Worm (Caenorhabditis elegans): Measurements from ENCODE around the gene kel-10.
A peak's percentile ranks its signal among the peaks of the same experiment; 100 is the strongest.
"Not testable (repeated sequence)": the region's sequence is repeated elsewhere in the genome, so short reads cannot be mapped to it uniquely, and the experiment has no call there.

The kel-10 gene

DNA sequence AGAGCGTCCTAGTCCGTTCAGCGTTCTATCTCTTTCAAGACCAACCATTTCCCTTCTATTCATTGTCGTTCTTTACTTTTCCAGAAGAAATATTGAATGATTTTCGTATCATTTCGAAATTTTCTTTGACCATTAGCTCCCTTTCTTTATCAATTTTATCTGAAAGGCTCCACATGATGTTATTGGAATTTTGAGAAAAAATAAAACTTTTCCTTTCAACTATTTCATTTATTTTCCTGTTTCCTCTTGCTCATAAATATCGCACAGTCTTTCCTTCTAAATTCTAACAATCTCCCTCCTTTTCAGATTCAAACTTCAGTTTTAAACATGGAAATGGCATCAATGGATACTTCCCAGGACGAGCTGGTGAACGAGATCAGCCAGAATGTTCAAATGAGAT, 43.7 kb downstream of the kel-10 start, which contains the start of gene T16G12.4:
TSS of gene T16G12.4 (plus strand) at position 301 of the 400 bp plus-strand sequence.
- TF ChIP-seq ceh-48 (tag; optimal IDR thresholded peaks at IDR 0.05) (no peak), ceh-31 (tag; optimal IDR thresholded peaks at IDR 0.05) (no peak), dmd-4 (tag; optimal IDR thresholded peaks at IDR 0.05; ENCODE audit: borderline replicate concordance) (no peak), hlh-13 (GFP tag; optimal IDR thresholded peaks at IDR 0.05) (no peak), zip-5 (tag; optimal IDR thresholded peaks at IDR 0.05) (no peak), dve-1 (tag; optimal IDR thresholded peaks at IDR 0.05) (no peak), ttx-3 (tag; optimal IDR thresholded peaks at IDR 0.05) (no peak), lim-6 (tag; optimal IDR thresholded peaks at IDR 0.05) (no peak), hlh-30 (tag; optimal IDR thresholded peaks at IDR 0.05; ENCODE audit: insufficient read depth) (no peak), ceh-19 (GFP tag; optimal IDR thresholded peaks at IDR 0.05) (no peak), ceh-14 (tag; optimal IDR thresholded peaks at IDR 0.05) (no peak), unc-55 (GFP tag; optimal IDR thresholded peaks at IDR 0.05) (no peak), unc-3 (GFP tag; conservative IDR thresholded peaks at IDR 0.05) (no peak), unc-3 (tag; optimal IDR thresholded peaks at IDR 0.05) (no peak), eyg-1 (tag; optimal IDR thresholded peaks at IDR 0.05) (no peak), tbx-2 (tag; optimal IDR thresholded peaks at IDR 0.05) (no peak), npax-4 (tag; optimal IDR thresholded peaks at IDR 0.05) (no peak)

DNA sequence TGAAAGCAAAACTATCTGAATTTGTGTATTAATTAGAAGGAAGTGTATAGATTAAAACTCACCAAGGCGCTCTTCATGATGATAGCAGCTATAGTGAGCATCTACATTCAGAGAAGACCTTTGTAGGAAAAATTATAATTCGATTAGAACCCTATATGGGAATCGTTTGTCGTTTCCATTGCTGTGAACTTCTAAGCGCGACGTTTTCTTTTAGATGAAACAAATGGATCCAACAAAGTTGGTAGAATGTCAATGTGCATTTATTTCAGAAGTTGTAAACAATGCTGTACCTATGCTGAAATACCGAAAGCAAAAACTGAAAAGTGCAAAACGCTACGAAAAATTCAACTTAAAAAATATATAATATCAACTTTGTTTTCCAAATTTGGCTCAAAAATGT, 45.2 kb downstream of the kel-10 start, which contains the start of gene T16G12.10:
TSS of gene T16G12.10 (minus strand) at position 101 of the 400 bp plus-strand sequence.
- no peak for TF ChIP-seq nfya-1 (tag; optimal IDR thresholded peaks at IDR 0.05)
- no peak for TF ChIP-seq tbx-2 (tag; optimal IDR thresholded peaks at IDR 0.05)
- no peak for TF ChIP-seq fax-1 (tag; optimal IDR thresholded peaks at IDR 0.05)
- TF ChIP-seq ceh-45 (GFP tag; IDR thresholded peaks at IDR 0.05) = no peak
- no peak for TF ChIP-seq unc-3 (GFP tag; conservative IDR thresholded peaks at IDR 0.05)
- no peak for TF ChIP-seq unc-3 (tag; optimal IDR thresholded peaks at IDR 0.05)
- TF ChIP-seq hlh-6 (tag; optimal IDR thresholded peaks at IDR 0.05) = no peak
- TF ChIP-seq odd-2 (tag; optimal IDR thresholded peaks at IDR 0.05) = no peak
- TF ChIP-seq lim-6 (tag; optimal IDR thresholded peaks at IDR 0.05) = no peak
- TF ChIP-seq elt-4 (tag; optimal IDR thresholded peaks at IDR 0.05) = no peak
- TF ChIP-seq rnt-1 (tag; optimal IDR thresholded peaks at IDR 0.05) = no peak
- no peak for TF ChIP-seq C08G9.2 (tag; optimal IDR thresholded peaks at IDR 0.05)
- no peak for TF ChIP-seq pros-1 (tag; optimal IDR thresholded peaks at IDR 0.05)

DNA sequence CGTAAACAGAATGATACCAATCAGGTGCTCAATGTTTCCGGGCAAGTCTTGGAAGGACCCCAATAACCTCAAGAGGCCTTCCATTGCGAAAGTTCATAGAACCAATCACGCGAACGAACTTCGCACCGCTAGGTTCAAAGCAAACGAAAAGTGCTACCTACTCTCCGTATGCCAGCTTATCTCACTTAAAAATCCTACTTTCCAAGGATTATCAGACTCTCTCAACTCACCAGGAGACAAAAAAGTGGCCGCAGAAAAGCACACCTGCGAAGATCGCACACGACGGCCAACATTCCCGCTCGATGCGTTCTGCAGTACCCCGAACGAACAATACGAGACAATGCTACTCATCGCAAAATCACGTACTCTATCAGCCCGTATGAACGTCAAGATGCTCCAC, 47.9 kb downstream of the kel-10 start, which contains the start of gene T16G12.12:
TSS of gene T16G12.12 (plus strand) at position 301 of the 400 bp plus-strand sequence.
- not testable (repeated sequence) for TF ChIP-seq Y22D7AL.16 (tag; optimal IDR thresholded peaks at IDR 0.05); sox-4 (tag; optimal IDR thresholded peaks at IDR 0.05); ceh-45 (GFP tag; IDR thresholded peaks at IDR 0.05)

DNA sequence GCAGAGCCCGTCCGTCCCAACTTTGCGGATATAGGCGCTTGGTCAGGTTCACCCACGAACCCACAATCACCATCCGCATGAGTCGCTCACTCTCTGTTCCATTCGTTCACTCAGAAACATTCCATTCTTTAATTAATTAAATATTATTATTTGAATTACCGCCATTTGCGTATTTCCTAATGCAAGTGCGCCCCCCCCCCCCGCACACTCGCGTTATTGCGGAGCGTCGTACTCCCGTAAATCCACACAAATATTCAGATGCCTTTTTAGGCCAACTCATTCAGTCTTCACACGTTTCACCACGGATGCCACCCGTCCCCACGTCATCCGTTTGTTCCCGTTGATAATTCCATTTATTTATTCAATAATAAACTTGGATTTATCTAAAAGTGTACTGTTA, 50.9 kb downstream of the kel-10 start, which contains the start of gene T16G12.3:
TSS of gene T16G12.3 (plus strand) at position 301 of the 400 bp plus-strand sequence.
- not testable (repeated sequence) for TF ChIP-seq ceh-30, nhr-11, Y22D7AL.16 (tag; optimal IDR thresholded peaks at IDR 0.05)

DNA sequence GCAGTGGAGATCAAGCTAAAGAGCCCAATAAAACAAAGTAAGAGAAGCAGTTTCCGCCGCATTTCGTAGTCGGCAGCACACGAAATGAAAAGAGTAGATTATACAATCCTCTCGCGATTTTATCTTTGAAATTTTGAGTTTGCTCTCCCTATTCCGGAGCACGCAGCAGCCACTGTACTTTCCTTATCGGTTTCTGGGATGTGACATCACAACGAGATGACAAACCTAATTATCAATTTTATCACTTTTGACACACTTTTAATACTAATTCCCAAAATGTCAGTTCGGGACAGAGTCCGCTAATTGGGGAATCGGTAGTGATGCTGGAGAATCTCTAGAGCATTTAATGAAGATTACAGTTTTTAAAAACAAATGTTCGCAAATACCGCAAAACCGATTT, 51.6 kb downstream of the kel-10 start, which contains the start of gene T16G12.1:
TSS of gene T16G12.1 (minus strand) at position 176 of the 400 bp plus-strand sequence.
- no peak for TF ChIP-seq pros-1 (tag; optimal IDR thresholded peaks at IDR 0.05)
- TF ChIP-seq K09A11.1 (tag; optimal IDR thresholded peaks at IDR 0.05; ENCODE audit: insufficient read depth) = no peak
- no peak for TF ChIP-seq odd-2 (tag; optimal IDR thresholded peaks at IDR 0.05)
- TF ChIP-seq elt-2 (tag; optimal IDR thresholded peaks at IDR 0.05) = peak; percentile 53
